Worm (Caenorhabditis elegans) whole organism, mixed stage, embryonic: ENCODE data around the gene ekl-5.

Experiments
- ces-1 ChIP-seq: fragments of 150-350 bp; optimal IDR thresholded peaks from 2 replicates; lab custom pipeline; 2014; ENCODE audit warnings: missing biosample characterization, missing genetic modification reagents, missing genetic modification characterization
- drap-1 ChIP-seq: fragments of 200-800 bp; sonication (Bioruptor generic); optimal IDR thresholded peaks from 3 replicates; lab custom pipeline; 2018; ENCODE audit warnings: mild to moderate bottlenecking, missing genetic modification characterization, missing compliant biosample characterization
- elt-3 ChIP-seq: fragments of 150-350 bp; optimal IDR thresholded peaks from 2 replicates; lab custom pipeline; 2014; ENCODE audit warnings: missing biosample characterization, missing genetic modification characterization
- lsy-2 ChIP-seq: fragments of 150-350 bp; optimal IDR thresholded peaks from 2 replicates; lab custom pipeline; 2014; ENCODE audit warnings: missing biosample characterization, missing genetic modification characterization
- mep-1 ChIP-seq: fragments of 150-350 bp; optimal IDR thresholded peaks from 2 replicates; lab custom pipeline; 2017; ENCODE audit warnings: missing biosample characterization, missing genetic modification reagents, missing genetic modification characterization, inconsistent platforms
- nhr-237 ChIP-seq: fragments of 150-350 bp; optimal IDR thresholded peaks from 2 replicates; lab custom pipeline; 2014; ENCODE audit warnings: missing biosample characterization, missing genetic modification characterization
- nhr-28 ChIP-seq: fragments of 150-350 bp; optimal IDR thresholded peaks from 2 replicates; lab custom pipeline; 2014; ENCODE audit warnings: missing biosample characterization, missing genetic modification characterization
- snpc-4 ChIP-seq: fragments of 150-350 bp; optimal IDR thresholded peaks from 2 replicates; lab custom pipeline; 2014; ENCODE audit warnings: missing biosample characterization, missing genetic modification characterization
- tbx-8 ChIP-seq: fragments of 200-800 bp; sonication (Bioruptor generic); optimal IDR thresholded peaks from 2 replicates; lab custom pipeline; 2018; ENCODE audit warnings: mild to moderate bottlenecking, missing genetic modification characterization, moderate library complexity, missing compliant biosample characterization
- unc-39 ChIP-seq: fragments of 150-350 bp; optimal IDR thresholded peaks from 2 replicates; lab custom pipeline; 2014; ENCODE audit warnings: missing biosample characterization, missing genetic modification characterization
- unc-62 ChIP-seq: fragments of 150-350 bp; optimal IDR thresholded peaks from 2 replicates; lab custom pipeline; 2014; ENCODE audit warnings: missing biosample characterization, missing genetic modification reagents, missing genetic modification characterization

- TF ChIP-seq nhr-28 (no peak), elt-3 (tag; lab: Kevin White, UChicago) (no peak), lsy-2 (tag; lab: Kevin White, UChicago) (no peak), unc-39 (no peak), unc-62 (GFP tag; lab: Kevin White, UChicago) (no peak), ces-1 (GFP tag; lab: Kevin White, UChicago) (peak; percentile 33), tbx-8 (GFP tag; lab: Kevin White, UChicago) (no peak), nhr-237 (no peak), drap-1 (GFP tag; lab: Kevin White, UChicago) (no peak), snpc-4 (tag; lab: Kevin White, UChicago) (no peak), mep-1 (no peak)
These were observed 28.1 kb upstream of the ekl-5 start for ce11 chrX:13945090-13945489.
